Worm (Caenorhabditis elegans) whole organism, mixed stage, embryonic: ENCODE results near the gene cyp-33D1.

ENCODE experiments used
- M03D4.4 ChIP-seq: sonication (generic microtip); optimal IDR thresholded peaks from 2 replicates; lab custom pipeline; 2017; ENCODE audit warnings: mild to moderate bottlenecking, missing genetic modification characterization, missing compliant biosample characterization
- bed-3 ChIP-seq: fragments of 200-800 bp; sonication (Bioruptor generic); optimal IDR thresholded peaks from 3 replicates; lab custom pipeline; 2018; ENCODE audit warnings: mild to moderate bottlenecking, missing genetic modification characterization, moderate library complexity, missing compliant biosample characterization
- blmp-1 ChIP-seq: fragments of 150-350 bp; optimal IDR thresholded peaks from 2 replicates; lab custom pipeline; 2014; ENCODE audit warnings: missing biosample characterization, missing genetic modification characterization
- ceh-39 ChIP-seq: fragments of 150-350 bp; optimal IDR thresholded peaks from 2 replicates; lab custom pipeline; 2014; ENCODE audit warnings: missing biosample characterization, missing genetic modification characterization
- ceh-43 ChIP-seq: fragments of 200-800 bp; sonication (Bioruptor generic); optimal IDR thresholded peaks from 2 replicates; lab custom pipeline; 2018; ENCODE audit warnings: mild to moderate bottlenecking, missing genetic modification characterization, moderate library complexity, missing compliant biosample characterization
- ceh-83 ChIP-seq: fragments of 200-800 bp; sonication (Bioruptor generic); optimal IDR thresholded peaks from 2 replicates; lab custom pipeline; 2018; ENCODE audit warnings: mild to moderate bottlenecking, missing genetic modification characterization, missing compliant biosample characterization
- ces-1 ChIP-seq: fragments of 150-350 bp; optimal IDR thresholded peaks from 2 replicates; lab custom pipeline; 2014; ENCODE audit warnings: missing biosample characterization, missing genetic modification reagents, missing genetic modification characterization
- cnd-1 ChIP-seq: fragments of 200-800 bp; sonication (Bioruptor generic); optimal IDR thresholded peaks from 2 replicates; lab custom pipeline; 2018; ENCODE audit warnings: mild to moderate bottlenecking, missing genetic modification characterization, missing compliant biosample characterization
- drap-1 ChIP-seq: fragments of 200-800 bp; sonication (Bioruptor generic); optimal IDR thresholded peaks from 3 replicates; lab custom pipeline; 2018; ENCODE audit warnings: mild to moderate bottlenecking, missing genetic modification characterization, missing compliant biosample characterization
- elt-1 ChIP-seq: sonication (generic microtip); optimal IDR thresholded peaks from 2 replicates; lab custom pipeline; 2017; ENCODE audit warnings: missing genetic modification characterization, mild to moderate bottlenecking, missing compliant biosample characterization, antibody characterized with exemption, moderate library complexity, borderline replicate concordance; ENCODE audit not compliant: insufficient read depth
- elt-3 ChIP-seq: fragments of 150-350 bp; optimal IDR thresholded peaks from 2 replicates; lab custom pipeline; 2014; ENCODE audit warnings: missing biosample characterization, missing genetic modification characterization
- flh-1 ChIP-seq: fragments of 200-800 bp; sonication (Bioruptor generic); optimal IDR thresholded peaks from 2 replicates; lab custom pipeline; 2018; ENCODE audit warnings: mild to moderate bottlenecking, missing genetic modification characterization, moderate library complexity, missing compliant biosample characterization
- ham-2 ChIP-seq: fragments of 200-800 bp; sonication (Bioruptor generic); optimal IDR thresholded peaks from 2 replicates; lab custom pipeline; 2018; ENCODE audit warnings: mild to moderate bottlenecking, missing genetic modification characterization, missing compliant biosample characterization
- hlh-1 ChIP-seq: fragments of 150-350 bp; optimal IDR thresholded peaks from 2 replicates; lab custom pipeline; 2014; ENCODE audit warnings: missing biosample characterization, missing genetic modification reagents, missing genetic modification characterization
- lin-13 ChIP-seq: fragments of 150-350 bp; optimal IDR thresholded peaks from 2 replicates; lab custom pipeline; 2014; ENCODE audit warnings: missing biosample characterization, missing genetic modification characterization
- lin-32 ChIP-seq: fragments of 200-800 bp; sonication (Bioruptor generic); optimal IDR thresholded peaks from 2 replicates; lab custom pipeline; 2018; ENCODE audit warnings: mild to moderate bottlenecking, missing genetic modification characterization, missing compliant biosample characterization
- lsy-2 ChIP-seq: fragments of 150-350 bp; optimal IDR thresholded peaks from 2 replicates; lab custom pipeline; 2014; ENCODE audit warnings: missing biosample characterization, missing genetic modification characterization
- mab-5 ChIP-seq: fragments of 150-350 bp; optimal IDR thresholded peaks from 2 replicates; lab custom pipeline; 2014; ENCODE audit warnings: missing biosample characterization, missing genetic modification characterization
- mep-1 ChIP-seq: fragments of 150-350 bp; optimal IDR thresholded peaks from 2 replicates; lab custom pipeline; 2017; ENCODE audit warnings: missing biosample characterization, missing genetic modification reagents, missing genetic modification characterization, inconsistent platforms
- mls-2 ChIP-seq: sonication (generic microtip); optimal IDR thresholded peaks from 2 replicates; lab custom pipeline; 2016; ENCODE audit warnings: mild to moderate bottlenecking, missing genetic modification characterization, moderate library complexity, missing compliant biosample characterization
- nhr-12 ChIP-seq: fragments of 150-350 bp; optimal IDR thresholded peaks from 2 replicates; lab custom pipeline; 2014; ENCODE audit warnings: missing biosample characterization, missing genetic modification characterization
- nhr-2 ChIP-seq: fragments of 150-350 bp; optimal IDR thresholded peaks from 2 replicates; lab custom pipeline; 2014; ENCODE audit warnings: missing biosample characterization, missing genetic modification characterization
- nhr-237 ChIP-seq: fragments of 150-350 bp; optimal IDR thresholded peaks from 2 replicates; lab custom pipeline; 2014; ENCODE audit warnings: missing biosample characterization, missing genetic modification characterization
- nhr-28 ChIP-seq: fragments of 150-350 bp; optimal IDR thresholded peaks from 2 replicates; lab custom pipeline; 2014; ENCODE audit warnings: missing biosample characterization, missing genetic modification characterization
- pha-4 ChIP-seq: fragments of 150-350 bp; optimal IDR thresholded peaks from 2 replicates; lab custom pipeline; 2018; ENCODE audit warnings: missing biosample characterization, missing genetic modification reagents, missing genetic modification characterization
- sem-2 ChIP-seq: fragments of 200-800 bp; sonication (Bioruptor generic); optimal IDR thresholded peaks from 2 replicates; lab custom pipeline; 2018; ENCODE audit warnings: mild to moderate bottlenecking, missing genetic modification characterization, missing compliant biosample characterization
- snpc-4 ChIP-seq: fragments of 150-350 bp; optimal IDR thresholded peaks from 2 replicates; lab custom pipeline; 2014; ENCODE audit warnings: missing biosample characterization, missing genetic modification characterization
- sptf-1 ChIP-seq: sonication (generic microtip); optimal IDR thresholded peaks from 2 replicates; lab custom pipeline; 2017; ENCODE audit warnings: mild to moderate bottlenecking, missing genetic modification characterization, moderate library complexity, missing compliant biosample characterization
- tbx-8 ChIP-seq: fragments of 200-800 bp; sonication (Bioruptor generic); optimal IDR thresholded peaks from 2 replicates; lab custom pipeline; 2018; ENCODE audit warnings: mild to moderate bottlenecking, missing genetic modification characterization, moderate library complexity, missing compliant biosample characterization
- zip-8 ChIP-seq: fragments of 150-350 bp; optimal IDR thresholded peaks from 2 replicates; lab custom pipeline; 2014; ENCODE audit warnings: missing biosample characterization, missing genetic modification characterization
- ztf-11 ChIP-seq: fragments of 150-350 bp; optimal IDR thresholded peaks from 2 replicates; lab custom pipeline; 2014; ENCODE audit warnings: missing biosample characterization, missing genetic modification characterization

The cyp-33D1 gene

DNA sequence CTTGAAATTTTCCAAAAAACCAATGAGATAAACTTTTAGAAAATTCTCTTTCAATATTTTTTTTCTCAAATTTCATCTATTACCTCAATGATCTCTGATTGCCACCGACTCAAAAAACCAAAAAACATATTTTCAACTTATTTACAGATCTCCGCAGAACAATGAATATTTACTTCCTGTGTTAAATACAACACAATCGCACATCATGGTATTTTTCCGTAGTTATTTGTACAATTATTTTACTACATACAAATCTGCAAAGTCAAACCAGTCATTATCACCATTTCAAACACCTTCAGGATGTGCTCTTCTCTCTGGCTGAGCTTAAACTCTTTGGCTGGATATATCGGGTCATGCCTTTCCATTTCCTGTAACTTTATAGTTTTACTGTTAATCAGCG is 9.7 kb downstream of the cyp-33D1 start, which contains the start of gene str-108:
Gene str-108, plus strand, starts transcription at position 301 of the 400 bp plus-strand sequence.
- no peak for TF ChIP-seq flh-1 (GFP tag; lab: Kevin White, UChicago)
- TF ChIP-seq lin-32 (GFP tag; lab: Kevin White, UChicago) = no peak
- TF ChIP-seq zip-8 = no peak
- TF ChIP-seq nhr-2 (tag; lab: Kevin White, UChicago) = no peak
- TF ChIP-seq elt-3 = no peak
- no peak for TF ChIP-seq M03D4.4 (tag; lab: Kevin White, UChicago)
- no peak for TF ChIP-seq sem-2 (GFP tag; lab: Kevin White, UChicago)
- TF ChIP-seq lsy-2 = no peak
- no peak for TF ChIP-seq ceh-39 (tag; lab: Kevin White, UChicago)
- TF ChIP-seq nhr-12 (tag; lab: Kevin White, UChicago) = no peak
- no peak for TF ChIP-seq mab-5 (tag; lab: Kevin White, UChicago)
- no peak for TF ChIP-seq ham-2
- no peak for TF ChIP-seq cnd-1
- no peak for TF ChIP-seq sptf-1 (tag; lab: Kevin White, UChicago)
- TF ChIP-seq snpc-4 (tag; lab: Kevin White, UChicago) = no peak
- TF ChIP-seq ztf-11 (tag; lab: Kevin White, UChicago) = no peak
- no peak for TF ChIP-seq drap-1 (GFP tag; lab: Kevin White, UChicago)
- no peak for TF ChIP-seq lin-13 (tag; lab: Kevin White, UChicago)
- TF ChIP-seq mep-1 (tag; lab: Kevin White, UChicago) = no peak

DNA sequence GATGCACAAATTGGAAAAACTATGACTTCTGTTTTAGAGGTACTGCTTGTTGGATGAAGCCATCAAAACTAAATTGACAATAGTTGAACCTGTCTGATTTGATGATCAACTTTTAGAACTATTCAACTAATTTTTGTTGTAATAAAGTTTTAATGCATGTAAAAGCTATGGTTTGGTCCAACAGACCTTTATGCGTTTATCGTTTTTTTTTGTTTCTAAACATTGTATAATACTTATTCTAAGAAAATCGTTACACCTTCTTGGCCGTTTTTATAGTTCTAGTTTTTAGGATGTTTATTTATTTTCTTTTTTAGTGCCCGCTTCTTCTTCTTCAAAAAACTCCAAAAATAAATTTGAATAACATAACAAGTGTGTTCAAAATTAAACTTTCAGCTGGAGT is 11.9 kb downstream of the cyp-33D1 start, which contains the start of gene F10A3.12:
Gene F10A3.12, plus strand, starts transcription at position 301 of the 400 bp plus-strand sequence.
- no peak for TF ChIP-seq elt-1 (tag; lab: Kevin White, UChicago)
- TF ChIP-seq pha-4 (tag; lab: Kevin White, UChicago) = no peak
- no peak for TF ChIP-seq sem-2 (GFP tag; lab: Kevin White, UChicago)
- no peak for TF ChIP-seq nhr-237 (tag; lab: Kevin White, UChicago)
- TF ChIP-seq tbx-8 (GFP tag; lab: Kevin White, UChicago) = no peak
- no peak for TF ChIP-seq elt-3
- no peak for TF ChIP-seq M03D4.4 (tag; lab: Kevin White, UChicago)
- TF ChIP-seq lin-13 (tag; lab: Kevin White, UChicago) = no peak
- no peak for TF ChIP-seq ceh-83
- no peak for TF ChIP-seq ces-1
- no peak for TF ChIP-seq bed-3 (GFP tag; lab: Kevin White, UChicago)
- TF ChIP-seq ham-2 = no peak
- TF ChIP-seq mep-1 (tag; lab: Kevin White, UChicago) = no peak
- no peak for TF ChIP-seq sptf-1 (tag; lab: Kevin White, UChicago)
- no peak for TF ChIP-seq mls-2 (tag; lab: Kevin White, UChicago)
- no peak for TF ChIP-seq blmp-1
- no peak for TF ChIP-seq mab-5 (tag; lab: Kevin White, UChicago)
- no peak for TF ChIP-seq hlh-1 (tag; lab: Kevin White, UChicago)
- TF ChIP-seq drap-1 (GFP tag; lab: Kevin White, UChicago) = no peak
- no peak for TF ChIP-seq nhr-28
- TF ChIP-seq, all 35 proteins: peak for 0

- TF ChIP-seq nhr-12 (tag; lab: Kevin White, UChicago) (no peak), ztf-11 (tag; lab: Kevin White, UChicago) (no peak), nhr-2 (tag; lab: Kevin White, UChicago) (no peak), ceh-43 (GFP tag; lab: Kevin White, UChicago) (no peak), ceh-83 (no peak), pha-4 (tag; lab: Kevin White, UChicago) (no peak), tbx-8 (GFP tag; lab: Kevin White, UChicago) (no peak), nhr-28 (no peak)
- TF ChIP-seq, all 35 proteins: peak for 0
These were observed 13.4 kb downstream of the cyp-33D1 start, which contains the start of the genes str-109 and F10A3.11 for ce11 chrV:16162124-16162735. TSS of gene str-109 (minus strand) at chrV:16162224. TSS of gene F10A3.11 (plus strand) at chrV:16162685.

- TF ChIP-seq cnd-1 = no peak
- TF ChIP-seq nhr-2 (tag; lab: Kevin White, UChicago) = no peak
- TF ChIP-seq drap-1 (GFP tag; lab: Kevin White, UChicago) = no peak
- TF ChIP-seq zip-8 = no peak
- TF ChIP-seq ham-2 = no peak
- no peak for TF ChIP-seq mep-1 (tag; lab: Kevin White, UChicago)
- no peak for TF ChIP-seq ceh-39 (tag; lab: Kevin White, UChicago)
- no peak for TF ChIP-seq sem-2 (GFP tag; lab: Kevin White, UChicago)
- TF ChIP-seq M03D4.4 (tag; lab: Kevin White, UChicago) = no peak
- no peak for TF ChIP-seq nhr-237 (tag; lab: Kevin White, UChicago)
- TF ChIP-seq snpc-4 (tag; lab: Kevin White, UChicago) = no peak
- no peak for TF ChIP-seq lin-13 (tag; lab: Kevin White, UChicago)
- TF ChIP-seq lsy-2 = no peak
- no peak for TF ChIP-seq tbx-8 (GFP tag; lab: Kevin White, UChicago)
- no peak for TF ChIP-seq ces-1
- no peak for TF ChIP-seq lin-32 (GFP tag; lab: Kevin White, UChicago)
- no peak for TF ChIP-seq flh-1 (GFP tag; lab: Kevin White, UChicago)
These were observed 15.6 kb downstream of the cyp-33D1 start for ce11 chrV:16160087-16160486.
